Fruit fly (Drosophila melanogaster) Kc167 (cell line): Measurements from ENCODE around the gene CG4080.

ENCODE experiments used
- Myc ChIP-seq: fragments of >200 bp; optimal IDR thresholded peaks from 2 replicates; lab custom pipeline; 2017; ENCODE audit warnings: missing external identifiers
- Sin3A ChIP-seq: fragments of >200 bp; optimal IDR thresholded peaks from 2 replicates; lab custom pipeline; 2018; ENCODE audit warnings: missing external identifiers
- h ChIP-seq: fragments of >200 bp; optimal IDR thresholded peaks from 3 replicates; lab custom pipeline; 2018; ENCODE audit warnings: missing external identifiers
- insv ChIP-seq: fragments of >200 bp; optimal IDR thresholded peaks from 3 replicates; lab custom pipeline; 2018; ENCODE audit warnings: missing external identifiers
- psq ChIP-seq: fragments of >200 bp; optimal IDR thresholded peaks from 2 replicates; lab custom pipeline; 2017; ENCODE audit warnings: missing external identifiers
- ttk ChIP-seq: sonication (Bioruptor generic); optimal IDR thresholded peaks from 2 replicates; lab custom pipeline; 2017; ENCODE audit warnings: missing external identifiers

CG4080 gene

DNA sequence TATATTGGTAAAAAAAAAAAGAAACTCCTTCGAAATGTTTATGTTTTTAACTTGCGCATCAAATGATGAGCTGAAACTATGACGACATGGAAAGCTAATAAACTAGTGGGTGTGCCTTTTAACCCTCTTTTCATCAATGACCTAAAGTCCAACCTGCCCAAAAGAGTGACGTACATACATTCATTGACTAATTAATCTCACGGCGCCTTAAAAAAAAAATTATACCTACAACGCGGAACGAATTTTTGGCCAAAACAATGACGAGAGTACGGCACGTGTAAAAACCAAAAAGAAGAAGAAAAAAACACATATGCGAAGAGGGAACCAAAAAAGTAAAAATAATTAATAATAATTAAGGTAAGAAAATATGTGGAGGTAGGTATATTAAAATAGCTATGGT, 60.5 kb downstream of the CG4080 start, which contains the start of gene PGRP-LC:
TSS of gene PGRP-LC (plus strand) at position 301 of the 400 bp plus-strand sequence.
- no peak for TF ChIP-seq psq (lab: Kevin White, UChicago)
- no peak for TF ChIP-seq insv (lab: Kevin White, UChicago)
- no peak for TF ChIP-seq h
- TF ChIP-seq Myc, result no peak
- TF ChIP-seq Sin3A (lab: Kevin White, UChicago), result no peak
- TF ChIP-seq ttk, result no peak

dm6 chr3L:9337942-9338468, 61.0 kb downstream of the CG4080 start:
- no peak for TF ChIP-seq h
- no peak for TF ChIP-seq Sin3A (lab: Kevin White, UChicago)
- TF ChIP-seq Myc, result no peak
- no peak for TF ChIP-seq ttk
- no peak for TF ChIP-seq insv (lab: Kevin White, UChicago)
- TF ChIP-seq psq (lab: Kevin White, UChicago), result no peak
